Worm (Caenorhabditis elegans) whole organism, midembryonic: ENCODE results near the gene pnk-4.

Experiments
- T22C8.4 ChIP-seq: fragments of 200-800 bp; sonication (Bioruptor generic); IDR thresholded peaks from 2 replicates; pipeline ENCODE4 v1.3.6; 2022; ENCODE audit warnings: missing genetic modification characterization, missing compliant biosample characterization
- cog-1 ChIP-seq: sonication (generic microtip); optimal IDR thresholded peaks from 2 replicates; lab custom pipeline; 2016; ENCODE audit warnings: missing genetic modification characterization, missing compliant biosample characterization
- flt-1 ChIP-seq: fragments of 200-800 bp; sonication (Bioruptor generic); IDR thresholded peaks from 2 replicates; pipeline ENCODE4 v1.3.6; 2022; ENCODE audit warnings: missing genetic modification characterization, missing compliant biosample characterization
- klf-2 ChIP-seq: fragments of 200-800 bp; sonication (Bioruptor generic); conservative IDR thresholded peaks from 2 replicates; pipeline ENCODE4 v1.3.6; 2022; ENCODE audit warnings: missing genetic modification reagents, missing genetic modification characterization, missing compliant biosample characterization

DNA sequence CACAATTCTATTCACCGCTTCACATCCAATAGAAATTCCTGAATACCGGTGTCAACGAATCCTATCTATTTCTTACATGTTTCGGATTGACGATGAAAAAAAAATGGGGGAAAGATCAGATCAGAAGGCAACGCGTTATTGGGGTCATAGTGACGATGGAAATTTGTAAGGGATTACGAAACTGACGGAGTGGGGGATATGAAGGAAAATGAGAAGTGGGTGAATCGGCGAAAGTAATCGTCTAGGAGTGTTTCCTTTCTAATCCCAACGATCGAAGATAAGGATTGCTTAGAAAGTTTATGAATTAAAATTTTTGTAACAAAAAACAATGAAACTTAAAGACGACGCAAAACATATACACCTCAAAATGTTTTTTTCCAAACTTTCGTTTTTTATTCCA is 11.3 kb downstream of the pnk-4 start:
- TF ChIP-seq klf-2 (no peak), cog-1 (tag; lab: Kevin White, UChicago) (no peak), flt-1 (GFP tag; lab: Robert Waterston, UW) (no peak), T22C8.4 (GFP tag; lab: Robert Waterston, UW) (no peak)
